Fruit fly (Drosophila melanogaster) whole organism, prepupa: Measurements from ENCODE around the gene CG31493.

ENCODE experiments used
- Blimp-1 ChIP-seq: fragments of 200-800 bp; sonication (Bioruptor generic); optimal IDR thresholded peaks from 3 replicates; lab custom pipeline; 2017; ENCODE audit warnings: missing biosample characterization, missing genetic modification characterization, mild to moderate bottlenecking, moderate library complexity, missing genetic modification reagents
- CG10631 ChIP-seq: fragments of 200-800 bp; sonication (Bioruptor generic); optimal IDR thresholded peaks from 2 replicates; lab custom pipeline; 2016; ENCODE audit warnings: missing biosample characterization, missing genetic modification characterization
- CG11294 ChIP-seq: fragments of 200-800 bp; sonication (Bioruptor generic); IDR thresholded peaks from 2 replicates; pipeline ENCODE4 v1.3.6; 2022; ENCODE audit warnings: missing biosample characterization, missing genetic modification characterization
- CG11762 ChIP-seq: fragments of 200-800 bp; sonication (Bioruptor generic); optimal IDR thresholded peaks from 3 replicates; lab custom pipeline; 2016; ENCODE audit warnings: missing biosample characterization, missing genetic modification characterization; ENCODE audit not compliant: insufficient read depth
- CG11902 ChIP-seq: fragments of 200-800 bp; sonication (Bioruptor generic); optimal IDR thresholded peaks from 3 replicates; lab custom pipeline; 2016; ENCODE audit warnings: missing biosample characterization, missing genetic modification characterization
- CG15336 ChIP-seq: fragments of 200-800 bp; sonication (Bioruptor generic); IDR thresholded peaks from 2 replicates; pipeline ENCODE4 v1.3.6; 2022; ENCODE audit warnings: missing biosample characterization, missing genetic modification characterization
- CG31627 ChIP-seq: fragments of 200-800 bp; sonication (Bioruptor generic); optimal IDR thresholded peaks from 3 replicates; lab custom pipeline; 2016; ENCODE audit warnings: missing biosample characterization, missing genetic modification characterization
- CG32006 ChIP-seq: fragments of 200-800 bp; sonication (Bioruptor generic); optimal IDR thresholded peaks from 3 replicates; lab custom pipeline; 2017; ENCODE audit warnings: missing biosample characterization, mild to moderate bottlenecking, missing genetic modification characterization
- CG3919 ChIP-seq: fragments of 200-800 bp; sonication (Bioruptor generic); optimal IDR thresholded peaks from 3 replicates; lab custom pipeline; 2016; ENCODE audit warnings: missing biosample characterization, missing genetic modification characterization
- CG4318 ChIP-seq: fragments of 200-800 bp; sonication (Bioruptor generic); optimal IDR thresholded peaks from 3 replicates; lab custom pipeline; 2017; ENCODE audit warnings: missing biosample characterization, mild to moderate bottlenecking, missing genetic modification characterization
- CG6276 ChIP-seq: fragments of 200-800 bp; sonication (Bioruptor generic); optimal IDR thresholded peaks from 2 replicates; lab custom pipeline; 2017; ENCODE audit warnings: missing biosample characterization, mild to moderate bottlenecking, missing genetic modification characterization
- CG6792 ChIP-seq: fragments of 200-800 bp; sonication (Bioruptor generic); optimal IDR thresholded peaks from 3 replicates; lab custom pipeline; 2016; ENCODE audit warnings: missing biosample characterization, missing genetic modification characterization
- CG6808 ChIP-seq: fragments of 200-800 bp; sonication (Bioruptor generic); optimal IDR thresholded peaks from 3 replicates; lab custom pipeline; 2017; ENCODE audit warnings: missing biosample characterization, missing genetic modification characterization, mild to moderate bottlenecking, moderate library complexity, missing genetic modification reagents
- CG6854 ChIP-seq: fragments of 200-800 bp; sonication (Bioruptor generic); optimal IDR thresholded peaks from 2 replicates; lab custom pipeline; 2017; ENCODE audit warnings: missing biosample characterization, mild to moderate bottlenecking, missing genetic modification characterization
- CG7368 ChIP-seq: fragments of 200-800 bp; sonication (Bioruptor generic); optimal IDR thresholded peaks from 3 replicates; lab custom pipeline; 2016; ENCODE audit warnings: missing biosample characterization, missing genetic modification characterization
- CG8119 ChIP-seq: fragments of 200-800 bp; sonication (Bioruptor generic); IDR thresholded peaks from 3 replicates; pipeline ENCODE4 v1.3.6; 2022; ENCODE audit warnings: missing biosample characterization, missing genetic modification characterization
- CG8319 ChIP-seq: fragments of 200-800 bp; sonication (Bioruptor generic); optimal IDR thresholded peaks from 3 replicates; lab custom pipeline; 2016; ENCODE audit warnings: missing biosample characterization, missing genetic modification characterization
- CG8632 ChIP-seq: fragments of 200-800 bp; sonication (Bioruptor generic); optimal IDR thresholded peaks from 3 replicates; lab custom pipeline; 2016; ENCODE audit warnings: missing biosample characterization, missing genetic modification characterization
- CG9139 ChIP-seq: fragments of 200-800 bp; sonication (Bioruptor generic); optimal IDR thresholded peaks from 3 replicates; lab custom pipeline; 2017; ENCODE audit warnings: missing biosample characterization, mild to moderate bottlenecking, missing genetic modification characterization
- Eip75B ChIP-seq: fragments of 200-800 bp; sonication (Bioruptor generic); optimal IDR thresholded peaks from 3 replicates; lab custom pipeline; 2016; ENCODE audit warnings: missing biosample characterization, missing genetic modification characterization
- Eip78C ChIP-seq: fragments of 200-800 bp; sonication (Bioruptor generic); peaks from one replicate; lab custom pipeline; 2016; ENCODE audit warnings: missing biosample characterization, missing genetic modification characterization
- Eip93F ChIP-seq: fragments of 200-800 bp; sonication (Bioruptor generic); optimal IDR thresholded peaks from 2 replicates; lab custom pipeline; 2016; ENCODE audit warnings: missing biosample characterization, mild to moderate bottlenecking, missing genetic modification characterization
- Ets21C ChIP-seq: fragments of 200-800 bp; sonication (Bioruptor generic); optimal IDR thresholded peaks from 3 replicates; lab custom pipeline; 2016; ENCODE audit warnings: missing biosample characterization, missing genetic modification characterization
- Hr38 ChIP-seq: sonication (Bioruptor generic); optimal IDR thresholded peaks from 2 replicates; lab custom pipeline; 2016; ENCODE audit warnings: missing biosample characterization, missing genetic modification characterization
- Hr39 ChIP-seq: fragments of 200-800 bp; sonication (Bioruptor generic); optimal IDR thresholded peaks from 2 replicates; lab custom pipeline; 2016; ENCODE audit warnings: missing biosample characterization, missing genetic modification characterization
- Lpt ChIP-seq: fragments of 200-800 bp; sonication (Bioruptor generic); optimal IDR thresholded peaks from 3 replicates; lab custom pipeline; 2016; ENCODE audit warnings: missing biosample characterization, missing genetic modification characterization
- acj6 ChIP-seq: fragments of 200-800 bp; sonication (Bioruptor generic); optimal IDR thresholded peaks from 3 replicates; lab custom pipeline; 2016; ENCODE audit warnings: missing biosample characterization, missing genetic modification characterization
- cyc ChIP-seq: fragments of 200-800 bp; sonication (Bioruptor generic); optimal IDR thresholded peaks from 3 replicates; lab custom pipeline; 2016; ENCODE audit warnings: missing biosample characterization, missing genetic modification characterization
- dac ChIP-seq: fragments of 200-800 bp; sonication (Bioruptor generic); optimal IDR thresholded peaks from 2 replicates; lab custom pipeline; 2017; ENCODE audit warnings: missing biosample characterization, mild to moderate bottlenecking, missing genetic modification characterization
- dsx ChIP-seq: fragments of 200-800 bp; optimal IDR thresholded peaks from 3 replicates; lab custom pipeline; 2019; ENCODE audit warnings: missing biosample characterization, mild to moderate bottlenecking, missing genetic modification characterization, moderate library complexity; ENCODE audit not compliant: poor library complexity, severe bottlenecking
- eg ChIP-seq: fragments of 200-800 bp; sonication (Bioruptor generic); IDR thresholded peaks from 3 replicates; pipeline ENCODE4 v1.3.6; 2022; ENCODE audit warnings: missing biosample characterization, missing genetic modification characterization
- esn ChIP-seq: fragments of 200-800 bp; sonication (Bioruptor generic); optimal IDR thresholded peaks from 2 replicates; lab custom pipeline; 2016; ENCODE audit warnings: missing biosample characterization, mild to moderate bottlenecking, missing genetic modification characterization, moderate library complexity
- fd59A ChIP-seq: fragments of 200-800 bp; sonication (Bioruptor generic); optimal IDR thresholded peaks from 2 replicates; lab custom pipeline; 2017; ENCODE audit warnings: missing biosample characterization, mild to moderate bottlenecking, missing genetic modification characterization, missing genetic modification reagents
- fkh ChIP-seq: fragments of 200-800 bp; sonication (Bioruptor generic); optimal IDR thresholded peaks from 3 replicates; lab custom pipeline; 2017; ENCODE audit warnings: missing biosample characterization, mild to moderate bottlenecking, missing genetic modification characterization, moderate library complexity
- lz ChIP-seq: fragments of 200-800 bp; sonication (Bioruptor generic); optimal IDR thresholded peaks from 3 replicates; lab custom pipeline; 2016; ENCODE audit warnings: missing biosample characterization, missing genetic modification characterization
- net ChIP-seq: fragments of 200-800 bp; sonication (Bioruptor generic); optimal IDR thresholded peaks from 3 replicates; lab custom pipeline; 2016; ENCODE audit warnings: missing biosample characterization, missing genetic modification characterization
- pdm3 ChIP-seq: fragments of 200-800 bp; sonication (Bioruptor generic); optimal IDR thresholded peaks from 3 replicates; lab custom pipeline; 2016; ENCODE audit warnings: missing biosample characterization, missing genetic modification characterization
- salr ChIP-seq, 2 experiments: fragments of 200-800 bp; sonication (Bioruptor generic); optimal IDR thresholded peaks; 3 replicates each; lab custom pipeline; 2016 to 2018; ENCODE audit warnings: missing biosample characterization in 2 of 2, missing genetic modification characterization in 2 of 2, mild to moderate bottlenecking in 1 of 2
- spab ChIP-seq: fragments of 200-800 bp; sonication (Bioruptor generic); optimal IDR thresholded peaks from 2 replicates; lab custom pipeline; 2017; ENCODE audit warnings: missing biosample characterization, mild to moderate bottlenecking, missing genetic modification characterization, missing genetic modification reagents
- ss ChIP-seq, 2 experiments: fragments of 200-800 bp; sonication (Bioruptor generic); optimal IDR thresholded peaks; 2 replicates in 1 of 2; 3 replicates in 1 of 2; lab custom pipeline; 2017 to 2018; ENCODE audit warnings: mild to moderate bottlenecking in 2 of 2, missing biosample characterization in 2 of 2, missing genetic modification characterization in 2 of 2, moderate library complexity in 1 of 2
- svp ChIP-seq: fragments of 200-800 bp; sonication (Bioruptor generic); peaks from one replicate; lab custom pipeline; 2016; ENCODE audit warnings: missing biosample characterization, missing genetic modification characterization
- topi ChIP-seq: fragments of 200-800 bp; sonication (Bioruptor generic); optimal IDR thresholded peaks from 3 replicates; lab custom pipeline; 2016; ENCODE audit warnings: missing biosample characterization, missing genetic modification characterization
- vri ChIP-seq: fragments of 200-800 bp; sonication (Bioruptor generic); optimal IDR thresholded peaks from 3 replicates; lab custom pipeline; 2016; ENCODE audit warnings: missing biosample characterization, mild to moderate bottlenecking, missing genetic modification characterization

The CG31493 gene

dm6 chr3R:7086377-7087200 is 44.8 kb upstream of the CG31493 start, which contains the start of gene alphaTub84B (continued):
- peak; percentile 63 to 64 for TF ChIP-seq ss (GFP tag; optimal IDR thresholded peaks at IDR 0.05; lab: Kevin White, UChicago)
- peak; percentile 1 to 14 for TF ChIP-seq salr (GFP tag; optimal IDR thresholded peaks at IDR 0.05; lab: Kevin White, UChicago)
- peak; percentile 56 for TF ChIP-seq CG9139
- TF ChIP-seq eg (GFP tag; lab: Robert Waterston, UW): peak; percentile 72; the same call in 2 of the 3 replicates
- TF ChIP-seq CG8119: peak; percentile 33; the same call in 1 of the 3 replicates
- no peak for TF ChIP-seq Ets21C
- no peak for TF ChIP-seq Hr38 (GFP tag; lab: Kevin White, UChicago)
- no peak for TF ChIP-seq CG11902
- peak; percentile 87 for TF ChIP-seq vri (GFP tag; lab: Kevin White, UChicago)
- TF ChIP-seq dac (GFP tag; lab: Kevin White, UChicago): no peak
- no peak for TF ChIP-seq cyc (GFP tag; lab: Kevin White, UChicago)
- TF ChIP-seq Eip93F (GFP tag; lab: Kevin White, UChicago): no peak
- peak; percentile 31 for TF ChIP-seq lz (GFP tag; lab: Kevin White, UChicago)
- TF ChIP-seq CG8319 (GFP tag; lab: Kevin White, UChicago): peak; percentile 19
- TF ChIP-seq svp (GFP tag; lab: Kevin White, UChicago): peak; percentile 79
- peak; percentile 78 for TF ChIP-seq Eip78C (GFP tag; lab: Kevin White, UChicago)
- TF ChIP-seq CG7368 (GFP tag; lab: Kevin White, UChicago): peak; percentile 24
- TF ChIP-seq CG31627 (GFP tag; lab: Kevin White, UChicago): peak; percentile 33
- no peak for TF ChIP-seq CG10631
- peak; percentile 71 for TF ChIP-seq Eip75B (GFP tag; lab: Kevin White, UChicago)
- peak; percentile 62 for TF ChIP-seq topi (GFP tag; lab: Kevin White, UChicago)
- TF ChIP-seq CG6854 (GFP tag; lab: Kevin White, UChicago): peak; percentile 75
- peak; percentile 8 for TF ChIP-seq CG32006 (GFP tag; lab: Kevin White, UChicago)
- TF ChIP-seq CG11762 (GFP tag; lab: Kevin White, UChicago): no peak
- peak; percentile 68 for TF ChIP-seq CG3919 (GFP tag; lab: Kevin White, UChicago)
- TF ChIP-seq Hr39 (GFP tag; lab: Kevin White, UChicago): peak; percentile 12
- peak; percentile 74 for TF ChIP-seq CG6276 (GFP tag; lab: Kevin White, UChicago)
- peak; percentile 76 for TF ChIP-seq esn
- peak; percentile 32 for TF ChIP-seq Lpt (GFP tag; lab: Kevin White, UChicago)

DNA sequence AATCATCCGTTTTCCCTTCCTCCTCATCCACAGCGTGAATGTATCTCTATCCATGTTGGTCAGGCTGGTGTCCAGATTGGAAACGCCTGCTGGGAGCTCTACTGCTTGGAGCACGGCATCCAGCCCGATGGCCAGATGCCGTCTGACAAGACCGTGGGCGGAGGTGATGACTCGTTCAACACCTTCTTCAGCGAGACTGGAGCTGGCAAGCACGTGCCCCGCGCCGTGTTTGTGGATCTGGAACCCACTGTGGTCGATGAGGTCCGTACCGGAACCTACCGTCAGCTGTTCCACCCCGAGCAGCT is 44.2 kb upstream of the CG31493 start:
- TF ChIP-seq cyc (GFP tag; lab: Kevin White, UChicago): no peak
- TF ChIP-seq net (GFP tag; lab: Kevin White, UChicago): no peak

DNA sequence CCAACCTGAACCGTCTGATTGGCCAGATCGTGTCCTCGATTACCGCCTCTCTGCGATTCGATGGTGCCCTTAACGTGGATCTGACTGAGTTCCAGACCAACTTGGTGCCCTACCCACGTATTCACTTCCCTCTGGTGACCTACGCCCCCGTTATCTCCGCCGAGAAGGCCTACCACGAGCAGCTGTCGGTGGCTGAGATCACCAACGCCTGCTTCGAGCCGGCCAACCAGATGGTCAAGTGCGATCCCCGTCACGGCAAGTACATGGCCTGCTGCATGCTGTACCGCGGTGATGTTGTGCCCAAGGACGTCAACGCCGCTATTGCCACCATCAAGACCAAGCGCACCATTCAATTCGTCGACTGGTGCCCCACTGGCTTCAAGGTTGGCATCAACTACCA is 43.5 kb upstream of the CG31493 start:
- peak; percentile 79 for TF ChIP-seq svp (GFP tag; lab: Kevin White, UChicago)
- TF ChIP-seq spab: no peak

dm6 chr3R:7088837-7089361 is 42.5 kb upstream of the CG31493 start:
- TF ChIP-seq CG10631 (no peak), CG6792 (no peak), topi (GFP tag; lab: Kevin White, UChicago) (no peak), Blimp-1 (GFP tag; lab: Kevin White, UChicago) (no peak), CG15336 (GFP tag; lab: Robert Waterston, UW) (peak; percentile 5; the same call in 1 of the 2 replicates), CG8119 (0 out of 3 replicates have a peak, but pooled peaks have one; percentile 12), CG6808 (GFP tag; lab: Kevin White, UChicago) (no peak), Eip78C (GFP tag; lab: Kevin White, UChicago) (peak; percentile 58), CG9139 (no peak), eg (GFP tag; lab: Robert Waterston, UW) (peak; percentile 47; the same call in 2 of the 3 replicates), CG11294 (GFP tag; lab: Robert Waterston, UW) (no peak), fd59A (no peak), esn (no peak), dsx (GFP tag; lab: Kevin White, UChicago) (no peak), Lpt (GFP tag; lab: Kevin White, UChicago) (peak; percentile 21), pdm3 (GFP tag; lab: Kevin White, UChicago) (no peak), CG6854 (GFP tag; lab: Kevin White, UChicago) (no peak), acj6 (GFP tag; lab: Kevin White, UChicago) (no peak), Eip93F (GFP tag; lab: Kevin White, UChicago) (no peak), CG8632 (GFP tag; lab: Kevin White, UChicago) (no peak), CG4318 (GFP tag; lab: Kevin White, UChicago) (no peak), fkh (GFP tag; lab: Kevin White, UChicago) (no peak), vri (GFP tag; lab: Kevin White, UChicago) (no peak)
